Fruit fly (Drosophila melanogaster) ovary, adult (tissue): ENCODE data around the gene CG33258.

ENCODE experiments used
- CG17801 ChIP-seq: fragments of 200-800 bp; optimal IDR thresholded peaks from 2 replicates; lab custom pipeline; 2019; ENCODE audit warnings: missing biosample characterization, mild to moderate bottlenecking, missing genetic modification characterization, moderate library complexity; ENCODE audit not compliant: partially characterized antibody

CG33258 gene

DNA sequence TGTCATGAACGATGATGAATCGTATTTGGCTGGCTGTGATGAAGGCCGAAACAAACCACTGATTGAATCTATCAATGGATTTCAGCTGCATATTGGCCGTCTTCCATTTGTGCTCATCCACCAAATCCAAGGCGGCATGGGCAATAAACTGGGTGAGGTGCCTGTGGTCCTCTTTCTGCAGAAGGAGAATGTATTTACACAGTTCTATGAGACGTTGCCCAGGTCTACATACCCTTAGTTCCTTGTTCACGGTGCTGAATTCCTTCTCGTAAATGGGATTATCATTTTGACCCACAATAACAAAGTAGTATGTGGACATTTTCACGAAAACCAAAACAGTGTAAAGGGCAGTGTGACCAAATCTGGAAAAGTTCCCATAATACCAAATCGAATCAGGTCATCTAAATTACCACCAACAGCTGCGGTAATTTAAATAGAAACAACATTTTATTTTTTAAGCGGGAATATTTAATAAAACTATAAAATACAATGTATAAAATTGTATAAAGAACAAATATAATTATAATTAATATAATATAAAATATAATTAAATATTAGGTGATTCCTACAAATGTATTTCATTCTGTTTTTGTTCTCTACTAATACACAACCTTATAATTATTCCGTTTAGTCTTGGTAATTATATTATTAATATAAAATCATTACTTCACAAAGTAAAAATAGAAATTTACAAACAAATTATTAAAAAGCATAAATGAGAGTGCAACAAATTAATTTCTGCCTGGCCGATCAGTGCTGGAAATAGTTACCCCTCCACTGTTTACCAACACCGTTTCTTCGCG is 49.1 kb downstream of the CG33258 start, which contains the start of the genes Trs20 and elg1:
Gene Trs20, minus strand, starts transcription at position 369 of the 803 bp plus-strand sequence.
Gene elg1, plus strand, starts transcription at position 765 of the 803 bp plus-strand sequence.
- TF ChIP-seq CG17801 (GFP tag; lab: Kevin White, UChicago), result no peak

DNA sequence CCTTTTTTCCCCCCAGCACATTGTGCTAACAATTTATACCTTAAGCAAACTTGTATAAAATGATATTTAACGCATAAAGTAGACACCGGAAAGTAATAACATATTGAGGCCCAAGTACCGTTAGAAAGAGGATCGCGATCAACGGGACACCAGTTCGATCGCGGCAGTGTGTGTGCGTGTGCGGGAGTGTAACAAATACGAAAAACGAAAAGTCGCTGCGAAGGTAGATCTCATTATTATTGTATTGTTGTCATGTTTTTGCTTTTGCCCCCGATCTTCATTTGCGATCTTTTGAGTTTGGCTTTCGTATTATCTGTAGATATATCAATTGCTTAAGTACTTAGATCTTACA is 49.7 kb downstream of the CG33258 start:
- TF ChIP-seq CG17801 (GFP tag; lab: Kevin White, UChicago), result no peak
